Worm (Caenorhabditis elegans): ENCODE results near the gene lsy-2.

lsy-2 gene

DNA sequence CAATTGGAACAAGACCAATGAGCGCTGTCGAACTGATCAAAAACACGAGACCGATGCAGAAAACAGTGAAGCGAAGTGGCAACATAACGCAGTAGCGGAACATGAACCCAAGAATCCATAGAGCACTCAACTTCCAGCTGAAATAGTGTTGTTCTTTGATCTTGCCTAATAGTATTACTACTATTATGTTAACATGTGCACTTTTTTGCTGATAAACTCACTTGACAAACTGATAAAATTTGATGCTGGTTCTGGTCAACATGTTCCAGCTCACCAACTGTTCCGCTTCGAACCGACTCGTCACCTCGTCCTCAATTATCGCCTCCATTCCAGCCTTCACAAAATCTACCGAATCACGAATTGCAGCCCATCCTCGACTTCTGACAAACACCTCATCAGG lies 21.2 kb upstream of the lsy-2 start:
- no peak for TF ChIP-seq W03F9.2 (tag; optimal IDR thresholded peaks at IDR 0.05)
- TF ChIP-seq dao-5 (tag; optimal IDR thresholded peaks at IDR 0.05) = no peak

- TF ChIP-seq W03F9.2 (tag; optimal IDR thresholded peaks at IDR 0.05) (no peak), him-1 (tag; optimal IDR thresholded peaks at IDR 0.05) (no peak), dao-5 (tag; optimal IDR thresholded peaks at IDR 0.05) (no peak)
Observed at ce11 chrX:2070418-2070996, 19.0 kb upstream of the lsy-2 start, which contains the start of gene acl-4. Gene acl-4, minus strand, starts transcription at chrX:2070444.

DNA sequence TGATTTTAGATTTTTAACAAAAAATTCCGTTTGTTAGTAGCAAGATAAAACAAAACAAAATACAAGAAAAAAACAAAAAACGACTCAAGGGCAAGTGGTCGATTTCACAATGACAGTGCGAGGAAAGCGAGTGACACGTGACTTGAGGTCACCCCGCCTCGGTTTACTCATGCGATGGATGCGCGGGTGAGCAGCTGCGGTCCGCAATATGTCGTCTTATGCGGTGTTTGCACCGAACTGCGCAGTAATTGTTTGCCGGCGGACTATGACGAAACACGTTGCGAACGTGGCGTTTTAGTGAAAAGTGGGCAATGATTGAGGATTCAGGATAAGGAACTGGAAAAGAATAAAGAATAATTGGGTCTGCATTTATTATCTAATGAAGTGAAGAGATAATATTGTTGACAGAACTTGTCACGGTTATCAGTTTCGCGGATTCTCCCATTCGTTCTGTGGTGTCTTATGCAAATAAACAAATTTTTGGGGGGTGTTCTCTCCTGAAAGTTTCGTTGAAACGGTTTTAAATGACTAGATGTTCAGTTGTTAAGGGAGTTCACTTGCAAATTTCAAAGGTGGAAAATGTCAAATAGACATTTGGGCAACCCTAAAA lies 18.0 kb upstream of the lsy-2 start:
- TF ChIP-seq him-1 (tag; optimal IDR thresholded peaks at IDR 0.05) = no peak
- TF ChIP-seq W03F9.2 (tag; optimal IDR thresholded peaks at IDR 0.05) = no peak
- no peak for TF ChIP-seq dao-5 (tag; optimal IDR thresholded peaks at IDR 0.05)

ce11 chrX:2074055-2074454 lies 15.4 kb upstream of the lsy-2 start, which contains the start of gene txdc-12.2:
Gene txdc-12.2, plus strand, starts transcription at chrX:2074450.
- no peak for TF ChIP-seq him-1 (tag; optimal IDR thresholded peaks at IDR 0.05)

- TF ChIP-seq dao-5 (tag; optimal IDR thresholded peaks at IDR 0.05) (no peak), W03F9.2 (tag; optimal IDR thresholded peaks at IDR 0.05) (no peak), him-1 (tag; optimal IDR thresholded peaks at IDR 0.05) (no peak)
Observed at ce11 chrX:2075169-2075568, 14.3 kb upstream of the lsy-2 start.

ce11 chrX:2078822-2079221 lies 10.7 kb upstream of the lsy-2 start:
- TF ChIP-seq W03F9.2 (tag; optimal IDR thresholded peaks at IDR 0.05) (no peak), him-1 (tag; optimal IDR thresholded peaks at IDR 0.05) (no peak), dao-5 (tag; optimal IDR thresholded peaks at IDR 0.05) (no peak)

DNA sequence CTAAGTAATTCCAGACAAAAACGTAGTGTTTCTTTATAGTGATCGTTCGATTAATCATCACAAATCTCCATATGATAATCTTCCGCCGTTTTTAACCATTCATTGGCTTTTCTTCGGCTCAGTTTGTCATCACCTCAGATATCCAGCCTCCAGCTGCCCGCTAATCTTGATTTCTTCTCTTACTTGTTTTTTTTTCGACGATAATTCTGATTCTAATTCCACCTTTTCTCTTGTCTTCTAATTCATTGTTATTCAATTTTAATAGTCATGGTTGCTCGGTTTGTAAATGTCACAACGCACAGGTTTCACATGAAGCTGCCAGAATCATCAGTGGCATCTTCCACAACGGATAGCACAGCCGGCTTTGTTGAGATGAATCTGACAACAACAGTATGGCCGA lies 10.0 kb upstream of the lsy-2 start, which contains the start of gene F49H12.4:
Gene F49H12.4 (plus strand): TSS at position 301 of the 400 bp plus-strand sequence.
- TF ChIP-seq him-1 (tag; optimal IDR thresholded peaks at IDR 0.05) (no peak), dao-5 (tag; optimal IDR thresholded peaks at IDR 0.05) (no peak), W03F9.2 (tag; optimal IDR thresholded peaks at IDR 0.05) (no peak)

DNA sequence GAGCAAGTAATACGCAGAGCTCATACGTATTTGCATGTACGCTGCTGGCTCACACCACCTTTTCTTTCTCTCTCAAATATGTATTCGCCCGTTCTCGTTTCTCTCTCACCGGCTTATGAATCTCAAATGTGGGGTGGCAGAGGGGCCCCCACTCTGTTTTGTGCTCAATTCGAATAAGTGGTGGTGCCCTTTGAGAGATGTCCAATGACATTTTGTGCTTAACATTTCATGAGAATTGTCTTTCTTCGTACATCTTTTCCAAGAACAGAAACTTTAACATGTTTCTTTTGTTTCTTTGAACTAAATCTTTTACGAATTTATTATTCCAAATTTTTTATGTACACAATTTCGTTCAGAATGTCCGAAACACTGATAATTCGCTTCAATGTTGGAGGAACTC lies 5.5 kb upstream of the lsy-2 start, which contains the start of gene F49H12.3:
Gene F49H12.3 (plus strand): TSS at position 357 of the 400 bp plus-strand sequence.
- TF ChIP-seq dao-5 (tag; optimal IDR thresholded peaks at IDR 0.05) (no peak), him-1 (tag; optimal IDR thresholded peaks at IDR 0.05) (no peak), W03F9.2 (tag; optimal IDR thresholded peaks at IDR 0.05) (no peak)

DNA sequence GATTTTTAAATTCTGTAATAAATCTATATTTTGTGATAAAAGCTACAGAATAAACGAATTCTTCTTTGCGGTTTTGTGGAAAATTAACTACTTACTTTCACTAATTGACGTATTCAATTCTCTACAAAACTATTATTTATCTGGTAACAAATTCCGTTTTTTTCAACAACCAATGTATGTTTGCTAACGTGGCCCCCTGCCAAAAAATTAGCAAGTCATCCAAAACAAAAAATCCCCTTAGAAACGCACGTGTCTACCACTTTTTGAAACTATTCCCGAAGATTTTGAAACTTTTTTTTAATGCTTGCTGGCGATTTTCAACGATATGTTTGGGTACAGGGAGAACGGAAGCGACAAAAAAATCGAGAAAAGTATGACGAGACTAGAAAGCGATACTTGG lies 4.5 kb upstream of the lsy-2 start, which contains the start of gene F49H12.2:
Gene F49H12.2 (plus strand): TSS at position 301 of the 400 bp plus-strand sequence.
- no peak for TF ChIP-seq W03F9.2 (tag; optimal IDR thresholded peaks at IDR 0.05)
- no peak for TF ChIP-seq dao-5 (tag; optimal IDR thresholded peaks at IDR 0.05)
- no peak for TF ChIP-seq him-1 (tag; optimal IDR thresholded peaks at IDR 0.05)

ce11 chrX:2085494-2085893 lies 4.0 kb upstream of the lsy-2 start:
- TF ChIP-seq him-1 (tag; optimal IDR thresholded peaks at IDR 0.05) = no peak
- TF ChIP-seq dao-5 (tag; optimal IDR thresholded peaks at IDR 0.05) = no peak
- TF ChIP-seq W03F9.2 (tag; optimal IDR thresholded peaks at IDR 0.05) = no peak

- TF ChIP-seq dao-5 (tag; optimal IDR thresholded peaks at IDR 0.05) = no peak
- no peak for TF ChIP-seq him-1 (tag; optimal IDR thresholded peaks at IDR 0.05)
- TF ChIP-seq W03F9.2 (tag; optimal IDR thresholded peaks at IDR 0.05) = no peak
Observed at ce11 chrX:2087716-2088115, 1.8 kb upstream of the lsy-2 start.

- TF ChIP-seq him-1 (tag; optimal IDR thresholded peaks at IDR 0.05) (no peak), W03F9.2 (tag; optimal IDR thresholded peaks at IDR 0.05) (no peak), dao-5 (tag; optimal IDR thresholded peaks at IDR 0.05) (no peak)
Observed at ce11 chrX:2090493-2090892, 989 bp downstream of the lsy-2 start.

- TF ChIP-seq W03F9.2 (tag; optimal IDR thresholded peaks at IDR 0.05) (no peak), dao-5 (tag; optimal IDR thresholded peaks at IDR 0.05) (no peak), him-1 (tag; optimal IDR thresholded peaks at IDR 0.05) (no peak)
Observed at ce11 chrX:2093169-2093568, 3.7 kb downstream of the lsy-2 start, which contains the start of gene col-164. Gene col-164, plus strand, starts transcription at chrX:2093469.

- TF ChIP-seq dao-5 (tag; optimal IDR thresholded peaks at IDR 0.05) (no peak), W03F9.2 (tag; optimal IDR thresholded peaks at IDR 0.05) (no peak)
Observed at ce11 chrX:2094094-2094493, 4.6 kb downstream of the lsy-2 start.

DNA sequence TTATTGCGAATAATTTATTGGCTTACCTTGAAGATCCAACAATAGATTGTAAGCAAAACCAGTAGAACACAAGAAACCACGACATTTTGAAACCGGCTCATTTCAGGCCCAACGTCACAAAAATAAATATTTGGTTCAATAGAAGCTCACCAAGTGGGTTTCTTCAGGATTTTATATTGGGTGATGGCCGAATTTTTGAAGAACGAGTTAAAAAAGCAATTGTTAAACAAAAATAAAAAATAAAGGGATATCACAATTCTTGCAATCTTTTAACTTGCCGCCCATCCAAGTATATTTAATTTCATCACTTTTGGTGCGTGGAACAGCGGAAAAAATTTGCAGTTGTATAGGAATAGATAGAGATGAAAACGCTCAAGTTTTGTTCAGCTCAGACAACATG lies 7.3 kb downstream of the lsy-2 start, which contains the start of gene T21D9.2:
Gene T21D9.2 (minus strand): TSS at position 101 of the 400 bp plus-strand sequence.
- no peak for TF ChIP-seq him-1 (tag; optimal IDR thresholded peaks at IDR 0.05)
- TF ChIP-seq dao-5 (tag; optimal IDR thresholded peaks at IDR 0.05) = no peak
- TF ChIP-seq W03F9.2 (tag; optimal IDR thresholded peaks at IDR 0.05) = no peak
